Fruit fly (Drosophila melanogaster) whole organism, prepupa: ENCODE measurements around the gene btl.

Experiments
- CG10631 ChIP-seq: fragments of 200-800 bp; sonication (Bioruptor generic); optimal IDR thresholded peaks from 2 replicates; lab custom pipeline; 2016; ENCODE audit warnings: missing biosample characterization, missing genetic modification characterization
- CG10669 ChIP-seq: fragments of 200-800 bp; sonication (Bioruptor generic); optimal IDR thresholded peaks from 3 replicates; lab custom pipeline; 2018; ENCODE audit warnings: missing biosample characterization, mild to moderate bottlenecking, missing genetic modification characterization, moderate library complexity
- CG11294 ChIP-seq: fragments of 200-800 bp; sonication (Bioruptor generic); IDR thresholded peaks from 2 replicates; pipeline ENCODE4 v1.3.6; 2022; ENCODE audit warnings: missing biosample characterization, missing genetic modification characterization
- CG11902 ChIP-seq: fragments of 200-800 bp; sonication (Bioruptor generic); optimal IDR thresholded peaks from 3 replicates; lab custom pipeline; 2016; ENCODE audit warnings: missing biosample characterization, missing genetic modification characterization
- CG15336 ChIP-seq: fragments of 200-800 bp; sonication (Bioruptor generic); IDR thresholded peaks from 2 replicates; pipeline ENCODE4 v1.3.6; 2022; ENCODE audit warnings: missing biosample characterization, missing genetic modification characterization
- CG1621 ChIP-seq: fragments of 200-800 bp; sonication (Bioruptor generic); optimal IDR thresholded peaks from 3 replicates; lab custom pipeline; 2018; ENCODE audit warnings: missing biosample characterization, mild to moderate bottlenecking, missing genetic modification characterization
- CG16779 ChIP-seq: fragments of 200-800 bp; sonication (Bioruptor generic); optimal IDR thresholded peaks from 3 replicates; lab custom pipeline; 2017; ENCODE audit warnings: missing biosample characterization, mild to moderate bottlenecking, missing genetic modification characterization
- CG3032 ChIP-seq: fragments of 200-800 bp; optimal IDR thresholded peaks from 2 replicates; lab custom pipeline; 2019; ENCODE audit warnings: missing biosample characterization, mild to moderate bottlenecking, missing genetic modification characterization, moderate library complexity
- CG31627 ChIP-seq: fragments of 200-800 bp; sonication (Bioruptor generic); optimal IDR thresholded peaks from 3 replicates; lab custom pipeline; 2016; ENCODE audit warnings: missing biosample characterization, missing genetic modification characterization
- CG34406 ChIP-seq: fragments of 200-800 bp; sonication (Bioruptor generic); optimal IDR thresholded peaks from 3 replicates; lab custom pipeline; 2016; ENCODE audit warnings: missing biosample characterization, missing genetic modification characterization
- CG3919 ChIP-seq: fragments of 200-800 bp; sonication (Bioruptor generic); optimal IDR thresholded peaks from 3 replicates; lab custom pipeline; 2016; ENCODE audit warnings: missing biosample characterization, missing genetic modification characterization
- CG4318 ChIP-seq: fragments of 200-800 bp; sonication (Bioruptor generic); optimal IDR thresholded peaks from 3 replicates; lab custom pipeline; 2017; ENCODE audit warnings: missing biosample characterization, mild to moderate bottlenecking, missing genetic modification characterization
- CG6792 ChIP-seq: fragments of 200-800 bp; sonication (Bioruptor generic); optimal IDR thresholded peaks from 3 replicates; lab custom pipeline; 2016; ENCODE audit warnings: missing biosample characterization, missing genetic modification characterization
- CG6808 ChIP-seq: fragments of 200-800 bp; sonication (Bioruptor generic); optimal IDR thresholded peaks from 3 replicates; lab custom pipeline; 2017; ENCODE audit warnings: missing biosample characterization, missing genetic modification characterization, mild to moderate bottlenecking, moderate library complexity, missing genetic modification reagents
- CG6854 ChIP-seq: fragments of 200-800 bp; sonication (Bioruptor generic); optimal IDR thresholded peaks from 2 replicates; lab custom pipeline; 2017; ENCODE audit warnings: missing biosample characterization, mild to moderate bottlenecking, missing genetic modification characterization
- CG8319 ChIP-seq: fragments of 200-800 bp; sonication (Bioruptor generic); optimal IDR thresholded peaks from 3 replicates; lab custom pipeline; 2016; ENCODE audit warnings: missing biosample characterization, missing genetic modification characterization
- CG8632 ChIP-seq: fragments of 200-800 bp; sonication (Bioruptor generic); optimal IDR thresholded peaks from 3 replicates; lab custom pipeline; 2016; ENCODE audit warnings: missing biosample characterization, missing genetic modification characterization
- CG9139 ChIP-seq: fragments of 200-800 bp; sonication (Bioruptor generic); optimal IDR thresholded peaks from 3 replicates; lab custom pipeline; 2017; ENCODE audit warnings: missing biosample characterization, mild to moderate bottlenecking, missing genetic modification characterization
- Eip78C ChIP-seq: fragments of 200-800 bp; sonication (Bioruptor generic); peaks from one replicate; lab custom pipeline; 2016; ENCODE audit warnings: missing biosample characterization, missing genetic modification characterization
- Eip93F ChIP-seq: fragments of 200-800 bp; sonication (Bioruptor generic); optimal IDR thresholded peaks from 2 replicates; lab custom pipeline; 2016; ENCODE audit warnings: missing biosample characterization, mild to moderate bottlenecking, missing genetic modification characterization
- Ets21C ChIP-seq: fragments of 200-800 bp; sonication (Bioruptor generic); optimal IDR thresholded peaks from 3 replicates; lab custom pipeline; 2016; ENCODE audit warnings: missing biosample characterization, missing genetic modification characterization
- Ets96B ChIP-seq: fragments of 200-800 bp; optimal IDR thresholded peaks from 2 replicates; lab custom pipeline; 2019; ENCODE audit warnings: missing biosample characterization, mild to moderate bottlenecking, missing genetic modification characterization, moderate library complexity
- Gug ChIP-seq: fragments of 200-800 bp; sonication (Bioruptor generic); IDR thresholded peaks from 2 replicates; pipeline ENCODE4 v1.3.6; 2022; ENCODE audit warnings: missing biosample characterization, missing genetic modification characterization
- Hr4 ChIP-seq: fragments of 200-800 bp; sonication (Bioruptor generic); optimal IDR thresholded peaks from 3 replicates; lab custom pipeline; 2016; ENCODE audit warnings: missing biosample characterization, missing genetic modification characterization
- Lpt ChIP-seq: fragments of 200-800 bp; sonication (Bioruptor generic); optimal IDR thresholded peaks from 3 replicates; lab custom pipeline; 2016; ENCODE audit warnings: missing biosample characterization, missing genetic modification characterization
- Met ChIP-seq: fragments of 200-800 bp; sonication (Bioruptor generic); optimal IDR thresholded peaks from 3 replicates; lab custom pipeline; 2016; ENCODE audit warnings: missing biosample characterization, missing genetic modification characterization
- Sox14 ChIP-seq: fragments of 200-800 bp; sonication (Bioruptor generic); optimal IDR thresholded peaks from 3 replicates; lab custom pipeline; 2016; ENCODE audit warnings: missing biosample characterization, missing genetic modification characterization
- Sox15 ChIP-seq: fragments of 200-800 bp; sonication (Bioruptor generic); optimal IDR thresholded peaks from 3 replicates; lab custom pipeline; 2016; ENCODE audit warnings: missing biosample characterization, missing genetic modification characterization
- achi ChIP-seq: fragments of 200-800 bp; sonication (Bioruptor generic); optimal IDR thresholded peaks from 3 replicates; lab custom pipeline; 2016; ENCODE audit warnings: missing biosample characterization, missing genetic modification characterization
- acj6 ChIP-seq: fragments of 200-800 bp; sonication (Bioruptor generic); optimal IDR thresholded peaks from 3 replicates; lab custom pipeline; 2016; ENCODE audit warnings: missing biosample characterization, missing genetic modification characterization
- dac ChIP-seq: fragments of 200-800 bp; sonication (Bioruptor generic); optimal IDR thresholded peaks from 2 replicates; lab custom pipeline; 2017; ENCODE audit warnings: missing biosample characterization, mild to moderate bottlenecking, missing genetic modification characterization
- dsx ChIP-seq: fragments of 200-800 bp; optimal IDR thresholded peaks from 3 replicates; lab custom pipeline; 2019; ENCODE audit warnings: missing biosample characterization, mild to moderate bottlenecking, missing genetic modification characterization, moderate library complexity; ENCODE audit not compliant: poor library complexity, severe bottlenecking
- eg ChIP-seq: fragments of 200-800 bp; sonication (Bioruptor generic); IDR thresholded peaks from 3 replicates; pipeline ENCODE4 v1.3.6; 2022; ENCODE audit warnings: missing biosample characterization, missing genetic modification characterization
- esn ChIP-seq: fragments of 200-800 bp; sonication (Bioruptor generic); optimal IDR thresholded peaks from 2 replicates; lab custom pipeline; 2016; ENCODE audit warnings: missing biosample characterization, mild to moderate bottlenecking, missing genetic modification characterization, moderate library complexity
- fd85E ChIP-seq: fragments of 200-800 bp; sonication (Bioruptor generic); optimal IDR thresholded peaks from 3 replicates; lab custom pipeline; 2016; ENCODE audit warnings: missing biosample characterization, missing genetic modification characterization
- fkh ChIP-seq: fragments of 200-800 bp; sonication (Bioruptor generic); optimal IDR thresholded peaks from 3 replicates; lab custom pipeline; 2017; ENCODE audit warnings: missing biosample characterization, mild to moderate bottlenecking, missing genetic modification characterization, moderate library complexity
- net ChIP-seq: fragments of 200-800 bp; sonication (Bioruptor generic); optimal IDR thresholded peaks from 3 replicates; lab custom pipeline; 2016; ENCODE audit warnings: missing biosample characterization, missing genetic modification characterization
- pdm3 ChIP-seq: fragments of 200-800 bp; sonication (Bioruptor generic); optimal IDR thresholded peaks from 3 replicates; lab custom pipeline; 2016; ENCODE audit warnings: missing biosample characterization, missing genetic modification characterization
- salr ChIP-seq, 2 experiments: fragments of 200-800 bp; sonication (Bioruptor generic); optimal IDR thresholded peaks; 3 replicates each; lab custom pipeline; 2016 to 2018; ENCODE audit warnings: missing biosample characterization in 2 of 2, missing genetic modification characterization in 2 of 2, mild to moderate bottlenecking in 1 of 2
- ss ChIP-seq, 2 experiments: fragments of 200-800 bp; sonication (Bioruptor generic); optimal IDR thresholded peaks; 2 replicates in 1 of 2; 3 replicates in 1 of 2; lab custom pipeline; 2017 to 2018; ENCODE audit warnings: mild to moderate bottlenecking in 2 of 2, missing biosample characterization in 2 of 2, missing genetic modification characterization in 2 of 2, moderate library complexity in 1 of 2
- svp ChIP-seq: fragments of 200-800 bp; sonication (Bioruptor generic); peaks from one replicate; lab custom pipeline; 2016; ENCODE audit warnings: missing biosample characterization, missing genetic modification characterization
- topi ChIP-seq: fragments of 200-800 bp; sonication (Bioruptor generic); optimal IDR thresholded peaks from 3 replicates; lab custom pipeline; 2016; ENCODE audit warnings: missing biosample characterization, missing genetic modification characterization
- vri ChIP-seq: fragments of 200-800 bp; sonication (Bioruptor generic); optimal IDR thresholded peaks from 3 replicates; lab custom pipeline; 2016; ENCODE audit warnings: missing biosample characterization, mild to moderate bottlenecking, missing genetic modification characterization

btl gene

DNA sequence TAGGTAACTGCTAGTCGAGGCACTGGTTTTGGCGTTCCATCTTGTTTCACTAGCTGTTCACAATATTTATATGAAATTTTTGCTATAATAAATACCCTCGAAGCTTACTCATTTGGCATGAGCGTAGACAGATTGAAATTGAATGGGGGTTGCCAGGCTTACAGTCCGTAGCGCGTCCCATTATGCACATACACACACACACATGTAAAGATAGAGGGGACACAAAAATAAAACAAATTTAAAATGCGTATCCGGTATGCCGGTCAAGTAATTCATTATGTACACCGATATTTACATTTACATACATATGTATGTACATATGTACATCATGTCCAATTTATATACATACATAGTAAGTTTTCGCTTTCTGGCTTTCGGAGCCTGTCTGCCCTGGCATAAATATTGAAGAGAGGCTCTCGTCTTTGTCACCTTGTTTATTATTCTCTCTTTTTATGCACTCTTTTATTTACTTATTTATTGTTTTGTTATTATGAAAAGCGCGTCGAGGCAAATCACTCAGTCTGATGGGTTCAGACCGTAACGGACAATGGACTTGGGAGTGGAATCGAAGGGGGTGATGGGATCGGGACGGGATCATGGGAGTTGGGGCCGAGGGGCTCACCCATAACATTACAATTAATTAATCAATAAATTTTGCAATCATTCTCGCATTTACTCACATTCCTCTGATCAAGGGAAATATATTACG is 16.2 kb upstream of the btl start (continued):
- TF ChIP-seq Eip93F (GFP tag; lab: Kevin White, UChicago) (no peak), CG10669 (GFP tag; lab: Kevin White, UChicago) (peak; percentile 34), CG8632 (GFP tag; lab: Kevin White, UChicago) (peak; percentile 30), Gug (peak; percentile 25; the same call in 1 of the 2 replicates), svp (GFP tag; lab: Kevin White, UChicago) (peak; percentile 98), dac (GFP tag; lab: Kevin White, UChicago) (no peak), CG8319 (peak; percentile 5), net (peak; percentile 50), CG6792 (GFP tag; lab: Kevin White, UChicago) (no peak), CG10631 (GFP tag; lab: Kevin White, UChicago) (peak; percentile 17), dsx (GFP tag; lab: Kevin White, UChicago) (peak; percentile 24), Ets21C (GFP tag; lab: Kevin White, UChicago) (no peak), Sox15 (GFP tag; lab: Kevin White, UChicago) (peak; percentile 25), Hr4 (no peak), CG15336 (GFP tag; lab: Robert Waterston, UW) (0 out of 2 replicates have a peak, but pooled peaks have one; percentile 17), Lpt (GFP tag; lab: Kevin White, UChicago) (no peak), CG6854 (GFP tag; lab: Kevin White, UChicago) (peak; percentile 49), eg (GFP tag; lab: Robert Waterston, UW) (peak; percentile 52; the same call in 2 of the 3 replicates), esn (GFP tag; lab: Kevin White, UChicago) (peak; percentile 53), CG11294 (no peak), CG16779 (tag; lab: Kevin White, UChicago) (no peak), CG11902 (no peak), topi (GFP tag; lab: Kevin White, UChicago) (peak; percentile 46), CG1621 (no peak), acj6 (GFP tag; lab: Kevin White, UChicago) (peak; percentile 43), achi (GFP tag; lab: Kevin White, UChicago) (peak; percentile 51), pdm3 (peak; percentile 52), ss (GFP tag; optimal IDR thresholded peaks at IDR 0.05; lab: Kevin White, UChicago) (peak; percentile 58 to 80), Met (GFP tag; lab: Kevin White, UChicago) (peak; percentile 54), CG6808 (GFP tag; lab: Kevin White, UChicago) (peak; percentile 54), Ets96B (tag; lab: Kevin White, UChicago) (peak; percentile 3), CG4318 (GFP tag; lab: Kevin White, UChicago) (no peak), fd85E (no peak), Eip78C (peak; percentile 82), CG3032 (tag; lab: Kevin White, UChicago) (peak; percentile 20), CG34406 (GFP tag; lab: Kevin White, UChicago) (peak; percentile 35), CG3919 (GFP tag; lab: Kevin White, UChicago) (peak; percentile 27)

DNA sequence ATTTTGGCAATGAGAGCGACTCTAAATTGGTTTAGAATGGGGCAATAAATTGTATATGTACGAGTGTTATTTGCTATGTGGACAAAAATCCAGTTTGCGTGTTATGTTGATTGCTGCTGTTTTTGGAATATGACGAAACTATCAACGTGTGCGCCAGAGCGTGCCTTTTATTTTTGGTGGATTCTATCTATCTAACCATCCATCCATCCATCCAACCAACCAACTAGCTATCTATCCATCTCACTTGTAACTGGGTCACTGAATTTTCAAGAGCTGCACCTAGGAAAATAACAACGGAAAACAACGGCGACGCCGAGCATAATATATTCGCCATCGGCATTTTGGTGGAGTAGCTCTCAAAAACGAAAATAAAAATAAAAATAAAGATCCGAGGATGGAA is 12.9 kb upstream of the btl start:
- TF ChIP-seq CG16779 (tag; lab: Kevin White, UChicago) (no peak), Eip93F (GFP tag; lab: Kevin White, UChicago) (no peak), CG6854 (GFP tag; lab: Kevin White, UChicago) (no peak), CG9139 (GFP tag; lab: Kevin White, UChicago) (no peak), CG4318 (GFP tag; lab: Kevin White, UChicago) (no peak), CG10669 (GFP tag; lab: Kevin White, UChicago) (no peak), vri (GFP tag; lab: Kevin White, UChicago) (no peak), Met (GFP tag; lab: Kevin White, UChicago) (no peak), CG31627 (no peak), esn (GFP tag; lab: Kevin White, UChicago) (no peak), fkh (GFP tag; lab: Kevin White, UChicago) (no peak), Ets96B (tag; lab: Kevin White, UChicago) (no peak), CG15336 (GFP tag; lab: Robert Waterston, UW) (no peak), Sox14 (GFP tag; lab: Kevin White, UChicago) (no peak), salr (GFP tag; optimal IDR thresholded peaks at IDR 0.05; lab: Kevin White, UChicago) (no peak), dac (GFP tag; lab: Kevin White, UChicago) (no peak)
